Fruit fly (Drosophila melanogaster) whole organism, embryonic: ENCODE data around the gene CG5381.

Experiments
- Abd-B ChIP-seq: fragments of 200-800 bp; sonication (Bioruptor generic); optimal IDR thresholded peaks from 2 replicates; lab custom pipeline; 2018; ENCODE audit warnings: missing biosample characterization, mild to moderate bottlenecking, missing genetic modification characterization, moderate library complexity
- Asciz ChIP-seq: fragments of 200-800 bp; sonication (Bioruptor generic); optimal IDR thresholded peaks from 2 replicates; lab custom pipeline; 2017; ENCODE audit warnings: missing biosample characterization, mild to moderate bottlenecking, missing genetic modification characterization, missing genetic modification reagents
- Atf-2 ChIP-seq: fragments of 200-800 bp; sonication (Bioruptor generic); optimal IDR thresholded peaks from 2 replicates; lab custom pipeline; 2016; ENCODE audit warnings: missing biosample characterization, missing genetic modification characterization
- B-H1 ChIP-seq: fragments of 200-800 bp; sonication (Bioruptor generic); IDR thresholded peaks from 3 replicates; pipeline ENCODE4 v1.3.6; 2022; ENCODE audit warnings: missing biosample characterization, missing genetic modification characterization
- Bteb2 ChIP-seq: fragments of 200-800 bp; sonication (Bioruptor generic); optimal IDR thresholded peaks from 2 replicates; lab custom pipeline; 2016; ENCODE audit warnings: missing biosample characterization, missing genetic modification characterization
- CG11093 ChIP-seq: fragments of 200-800 bp; sonication (Bioruptor generic); IDR thresholded peaks from 3 replicates; pipeline ENCODE4 v1.3.6; 2022; ENCODE audit warnings: missing biosample characterization, missing genetic modification characterization
- CG12744 ChIP-seq: fragments of 200-800 bp; sonication (Bioruptor generic); optimal IDR thresholded peaks from 2 replicates; lab custom pipeline; 2016; ENCODE audit warnings: missing biosample characterization, missing genetic modification characterization
- CG12769 ChIP-seq: fragments of 200-800 bp; sonication (Bioruptor generic); optimal IDR thresholded peaks from 2 replicates; lab custom pipeline; 2019; ENCODE audit warnings: missing biosample characterization, mild to moderate bottlenecking, missing genetic modification characterization, moderate library complexity
- CG14441 ChIP-seq: fragments of 200-800 bp; sonication (Bioruptor generic); IDR thresholded peaks from 2 replicates; pipeline ENCODE4 v1.3.6; 2022; ENCODE audit warnings: missing biosample characterization, missing genetic modification characterization
- CG15601 ChIP-seq: fragments of 200-800 bp; sonication (Bioruptor generic); optimal IDR thresholded peaks from 3 replicates; lab custom pipeline; 2019; ENCODE audit warnings: missing biosample characterization, mild to moderate bottlenecking, missing genetic modification characterization, moderate library complexity
- CG16813 ChIP-seq: fragments of 200-800 bp; sonication (Bioruptor generic); IDR thresholded peaks from 3 replicates; pipeline ENCODE4 v1.3.6; 2022; ENCODE audit warnings: missing biosample characterization, missing genetic modification characterization; ENCODE audit not compliant: partially characterized antibody
- CG2875 ChIP-seq: fragments of 200-800 bp; sonication (Bioruptor generic); optimal IDR thresholded peaks from 2 replicates; lab custom pipeline; 2017; ENCODE audit warnings: missing biosample characterization, mild to moderate bottlenecking, missing genetic modification characterization, missing genetic modification reagents
- CG2889 ChIP-seq: fragments of 200-800 bp; sonication (Bioruptor generic); IDR thresholded peaks from 3 replicates; pipeline ENCODE4 v1.3.6; 2022; ENCODE audit warnings: missing biosample characterization, missing genetic modification characterization
- CG30020 ChIP-seq: fragments of 200-800 bp; optimal IDR thresholded peaks from 2 replicates; lab custom pipeline; 2019; ENCODE audit warnings: missing biosample characterization, mild to moderate bottlenecking, missing genetic modification characterization, moderate library complexity
- CG3065 ChIP-seq: fragments of 200-800 bp; sonication (Bioruptor generic); optimal IDR thresholded peaks from 2 replicates; lab custom pipeline; 2016; ENCODE audit warnings: missing biosample characterization, missing genetic modification characterization
- CG32772 ChIP-seq: fragments of 200-800 bp; sonication (Bioruptor generic); IDR thresholded peaks from 2 replicates; pipeline ENCODE4 v1.3.6; 2022; ENCODE audit warnings: missing biosample characterization, missing genetic modification characterization
- CG4730 ChIP-seq: fragments of 200-800 bp; sonication (Bioruptor generic); IDR thresholded peaks from 2 replicates; pipeline ENCODE4 v1.3.6; 2022; ENCODE audit warnings: missing biosample characterization, missing genetic modification characterization
- CG6765 ChIP-seq: fragments of 200-800 bp; sonication (Bioruptor generic); optimal IDR thresholded peaks from 3 replicates; lab custom pipeline; 2017; ENCODE audit warnings: missing biosample characterization, mild to moderate bottlenecking, missing genetic modification characterization
- CG9797 ChIP-seq: fragments of 200-800 bp; sonication (Bioruptor generic); optimal IDR thresholded peaks from 3 replicates; lab custom pipeline; 2018; ENCODE audit warnings: missing biosample characterization, mild to moderate bottlenecking, missing genetic modification characterization
- Chrac-16 ChIP-seq: fragments of 200-800 bp; sonication (Bioruptor generic); optimal IDR thresholded peaks from 3 replicates; lab custom pipeline; 2016; ENCODE audit warnings: missing biosample characterization, missing genetic modification characterization
- CoRest ChIP-seq: fragments of 200-800 bp; sonication (Bioruptor generic); optimal IDR thresholded peaks from 3 replicates; lab custom pipeline; 2018; ENCODE audit warnings: missing biosample characterization, mild to moderate bottlenecking, missing genetic modification characterization, moderate library complexity
- Doc3 ChIP-seq: fragments of 200-800 bp; sonication (Bioruptor generic); IDR thresholded peaks from 3 replicates; pipeline ENCODE4 v1.3.6; 2022; ENCODE audit warnings: missing biosample characterization, missing genetic modification characterization; ENCODE audit not compliant: partially characterized antibody
- HHEX ChIP-seq: fragments of 200-800 bp; sonication (Bioruptor generic); optimal IDR thresholded peaks from 3 replicates; lab custom pipeline; 2017; ENCODE audit warnings: missing biosample characterization, mild to moderate bottlenecking, missing genetic modification characterization, missing genetic modification reagents
- MESR4 ChIP-seq: fragments of 200-800 bp; sonication (Bioruptor generic); optimal IDR thresholded peaks from 2 replicates; lab custom pipeline; 2018; ENCODE audit warnings: missing biosample characterization, mild to moderate bottlenecking, missing genetic modification characterization, moderate library complexity
- Mes4 ChIP-seq: fragments of 200-800 bp; sonication (Bioruptor generic); optimal IDR thresholded peaks from 2 replicates; lab custom pipeline; 2016; ENCODE audit warnings: missing biosample characterization, missing genetic modification characterization
- NK7.1 ChIP-seq: fragments of 200-800 bp; sonication (Bioruptor generic); optimal IDR thresholded peaks from 3 replicates; lab custom pipeline; 2016; ENCODE audit warnings: missing biosample characterization, missing genetic modification characterization
- Sry-δ ChIP-seq: fragments of 200-800 bp; sonication (Bioruptor generic); optimal IDR thresholded peaks from 2 replicates; lab custom pipeline; 2016; ENCODE audit warnings: missing biosample characterization, missing genetic modification characterization
- Vsx1 ChIP-seq: fragments of 200-800 bp; sonication (Bioruptor generic); optimal IDR thresholded peaks from 2 replicates; lab custom pipeline; 2017; ENCODE audit warnings: missing biosample characterization, mild to moderate bottlenecking, missing genetic modification characterization, missing genetic modification reagents
- YL-1 ChIP-seq: fragments of 200-800 bp; sonication (Bioruptor generic); optimal IDR thresholded peaks from 3 replicates; lab custom pipeline; 2017; ENCODE audit warnings: missing biosample characterization, mild to moderate bottlenecking, missing genetic modification characterization
- al ChIP-seq: fragments of 200-800 bp; sonication (Bioruptor generic); IDR thresholded peaks from 2 replicates; pipeline ENCODE4 v1.3.6; 2022; ENCODE audit warnings: missing biosample characterization, missing genetic modification characterization
- ash1 ChIP-seq: fragments of 200-800 bp; sonication (Bioruptor generic); optimal IDR thresholded peaks from 2 replicates; lab custom pipeline; 2018; ENCODE audit warnings: missing biosample characterization, mild to moderate bottlenecking, missing genetic modification characterization
- cato ChIP-seq: fragments of 200-800 bp; sonication (Bioruptor generic); optimal IDR thresholded peaks from 2 replicates; lab custom pipeline; 2016; ENCODE audit warnings: missing biosample characterization, missing genetic modification characterization, borderline replicate concordance
- caup ChIP-seq: fragments of 200-800 bp; sonication (Bioruptor generic); optimal IDR thresholded peaks from 3 replicates; lab custom pipeline; 2017; ENCODE audit warnings: missing biosample characterization, mild to moderate bottlenecking, missing genetic modification characterization, moderate library complexity; ENCODE audit not compliant: severe bottlenecking
- chm ChIP-seq: fragments of 200-800 bp; sonication (Bioruptor generic); IDR thresholded peaks from 2 replicates; pipeline ENCODE4 v1.3.6; 2022; ENCODE audit warnings: missing biosample characterization, missing genetic modification characterization
- chn ChIP-seq: fragments of 200-800 bp; sonication (Bioruptor generic); optimal IDR thresholded peaks from 2 replicates; lab custom pipeline; 2016; ENCODE audit warnings: missing biosample characterization, missing genetic modification characterization
- ci ChIP-seq: fragments of 200-800 bp; sonication (Bioruptor generic); IDR thresholded peaks from 3 replicates; pipeline ENCODE4 v1.3.6; 2022; ENCODE audit warnings: missing biosample characterization, missing genetic modification characterization
- dpn ChIP-seq, 2 experiments: fragments of 200-800 bp; sonication (Bioruptor generic); optimal IDR thresholded peaks; 3 replicates each; lab custom pipeline; 2016; ENCODE audit warnings: missing biosample characterization in 2 of 2, missing genetic modification characterization in 2 of 2
- exex ChIP-seq: fragments of 200-800 bp; sonication (Bioruptor generic); optimal IDR thresholded peaks from 4 replicates; lab custom pipeline; 2018; ENCODE audit warnings: missing biosample characterization, mild to moderate bottlenecking, missing genetic modification characterization, moderate library complexity
- ftz-f1 ChIP-seq: fragments of 200-800 bp; sonication (Bioruptor generic); optimal IDR thresholded peaks from 2 replicates; lab custom pipeline; 2016; ENCODE audit warnings: missing biosample characterization, missing genetic modification characterization
- gcm ChIP-seq: fragments of 200-800 bp; sonication (Bioruptor generic); optimal IDR thresholded peaks from 2 replicates; lab custom pipeline; 2019; ENCODE audit warnings: missing biosample characterization, mild to moderate bottlenecking, missing genetic modification characterization, moderate library complexity
- gsb-n ChIP-seq: fragments of 200-800 bp; sonication (Bioruptor generic); optimal IDR thresholded peaks from 3 replicates; lab custom pipeline; 2018; ENCODE audit warnings: missing biosample characterization, mild to moderate bottlenecking, missing genetic modification characterization
- lbe ChIP-seq: fragments of 200-800 bp; sonication (Bioruptor generic); optimal IDR thresholded peaks from 2 replicates; lab custom pipeline; 2016; ENCODE audit warnings: missing biosample characterization, mild to moderate bottlenecking, missing genetic modification characterization
- onecut ChIP-seq: fragments of 200-800 bp; sonication (Bioruptor generic); IDR thresholded peaks from 2 replicates; pipeline ENCODE4 v1.3.6; 2022; ENCODE audit warnings: missing biosample characterization, missing genetic modification characterization
- p53 ChIP-seq: fragments of 200-800 bp; sonication (Bioruptor generic); optimal IDR thresholded peaks from 2 replicates; lab custom pipeline; 2016; ENCODE audit warnings: missing biosample characterization, missing genetic modification characterization
- pfk ChIP-seq: fragments of 200-800 bp; sonication (Bioruptor generic); optimal IDR thresholded peaks from 2 replicates; lab custom pipeline; 2018; ENCODE audit warnings: missing biosample characterization, mild to moderate bottlenecking, missing genetic modification characterization, moderate library complexity
- ro ChIP-seq: fragments of 200-800 bp; sonication (Bioruptor generic); IDR thresholded peaks from 2 replicates; pipeline ENCODE4 v1.3.6; 2022; ENCODE audit warnings: missing biosample characterization, missing genetic modification characterization
- row ChIP-seq: fragments of 200-800 bp; sonication (Bioruptor generic); IDR thresholded peaks from 3 replicates; pipeline ENCODE4 v1.3.6; 2022; ENCODE audit warnings: missing biosample characterization, missing genetic modification characterization
- ssp ChIP-seq: fragments of 200-800 bp; sonication (Bioruptor generic); IDR thresholded peaks from 2 replicates; pipeline ENCODE4 v1.3.6; 2022; ENCODE audit warnings: missing biosample characterization, missing genetic modification characterization
- stwl ChIP-seq: fragments of 200-800 bp; sonication (Bioruptor generic); optimal IDR thresholded peaks from 3 replicates; lab custom pipeline; 2018; ENCODE audit warnings: missing biosample characterization, mild to moderate bottlenecking, missing genetic modification characterization, moderate library complexity
- usp ChIP-seq: fragments of >200 bp; optimal IDR thresholded peaks from 2 replicates; lab custom pipeline; 2017; ENCODE audit warnings: missing biosample characterization, missing genetic modification characterization
- vvl ChIP-seq: fragments of 200-800 bp; sonication (Bioruptor generic); IDR thresholded peaks from 2 replicates; pipeline ENCODE4 v1.3.6; 2022; ENCODE audit warnings: missing biosample characterization, missing genetic modification characterization
- wor ChIP-seq: fragments of 200-800 bp; sonication (Bioruptor generic); IDR thresholded peaks from 2 replicates; pipeline ENCODE4 v1.3.6; 2022; ENCODE audit warnings: missing biosample characterization, missing genetic modification characterization

CG5381 gene

dm6 chr2L:10364229-10364628, 41.3 kb upstream of the CG5381 start, which contains the start of gene lft (continued):
- TF ChIP-seq NK7.1 (GFP tag; lab: Kevin White, UChicago) (no peak), cato (GFP tag; lab: Kevin White, UChicago) (no peak), row (peak; percentile 55; the same call in 2 of the 3 replicates), caup (GFP tag; lab: Kevin White, UChicago) (no peak), Asciz (GFP tag; lab: Kevin White, UChicago) (no peak), CG4730 (GFP tag; lab: Robert Waterston, UW) (no peak), CG3065 (GFP tag; lab: Kevin White, UChicago) (no peak), CG15601 (tag; lab: Kevin White, UChicago) (no peak), wor (no peak), Sry-δ (GFP tag; lab: Kevin White, UChicago) (peak; percentile 36), CG14441 (no peak), exex (tag; lab: Kevin White, UChicago) (no peak), Vsx1 (GFP tag; lab: Kevin White, UChicago) (no peak), ftz-f1 (no peak), CG12769 (tag; lab: Kevin White, UChicago) (no peak), gsb-n (no peak), gcm (GFP tag; lab: Kevin White, UChicago) (no peak), Atf-2 (no peak), CG30020 (tag; lab: Kevin White, UChicago) (peak; percentile 80), ash1 (no peak), dpn (GFP tag; optimal IDR thresholded peaks at IDR 0.05; lab: Kevin White, UChicago) (no peak), CoRest (peak; percentile 8), lbe (GFP tag; lab: Kevin White, UChicago) (no peak), Bteb2 (GFP tag; lab: Kevin White, UChicago) (no peak), CG2889 (no peak), MESR4 (GFP tag; lab: Kevin White, UChicago) (peak; percentile 52), onecut (GFP tag; lab: Robert Waterston, UW) (no peak), CG6765 (no peak), ci (GFP tag; lab: Robert Waterston, UW) (0 out of 3 replicates have a peak, but pooled peaks have one; percentile 24), chm (GFP tag; lab: Robert Waterston, UW) (no peak), CG12744 (GFP tag; lab: Kevin White, UChicago) (no peak), pfk (no peak), ro (GFP tag; lab: Robert Waterston, UW) (no peak), YL-1 (GFP tag; lab: Kevin White, UChicago) (peak; percentile 32), CG32772 (GFP tag; lab: Robert Waterston, UW) (no peak), p53 (GFP tag; lab: Kevin White, UChicago) (no peak), vvl (GFP tag; lab: Robert Waterston, UW) (no peak), CG9797 (peak; percentile 2), usp (GFP tag; lab: Kevin White, UChicago) (no peak), ssp (GFP tag; lab: Robert Waterston, UW) (no peak), Mes4 (GFP tag; lab: Kevin White, UChicago) (no peak), CG11093 (GFP tag; lab: Robert Waterston, UW) (no peak), CG16813 (GFP tag; lab: Robert Waterston, UW) (no peak), Abd-B (GFP tag; lab: Kevin White, UChicago) (no peak), CG2875 (GFP tag; lab: Kevin White, UChicago) (no peak), stwl (tag; lab: Kevin White, UChicago) (peak; percentile 7), al (no peak), Chrac-16 (GFP tag; lab: Kevin White, UChicago) (no peak), Doc3 (no peak), chn (GFP tag; lab: Kevin White, UChicago) (no peak), B-H1 (GFP tag; lab: Robert Waterston, UW) (no peak), HHEX (GFP tag; lab: Kevin White, UChicago) (no peak)
